Worm (Caenorhabditis elegans): Measurements from ENCODE around the gene aqp-10.

aqp-10 gene

DNA sequence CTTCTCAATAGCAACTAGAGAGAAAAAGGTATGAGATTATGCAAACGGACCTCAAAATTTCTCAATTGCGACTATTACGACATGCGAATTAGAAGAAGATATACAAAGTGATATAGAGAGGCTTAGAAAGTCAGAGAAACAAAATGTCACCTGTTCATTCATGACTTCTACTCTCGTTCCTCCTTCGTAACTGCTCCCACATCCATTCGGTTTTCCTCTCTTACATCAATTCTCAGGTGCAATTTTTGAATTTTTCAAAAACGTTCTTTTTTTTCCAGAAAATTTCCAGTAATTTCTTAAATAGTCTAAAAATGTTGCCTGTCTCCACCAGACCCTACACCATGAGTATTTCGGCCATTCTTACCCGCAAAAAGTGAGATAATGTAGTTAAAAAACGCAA, 5.0 kb downstream of the aqp-10 start:
- no peak for TF ChIP-seq efl-1 (optimal IDR thresholded peaks at IDR 0.05)
- peak in 1 of 2 experiments; percentile 80 for TF ChIP-seq efl-1 (GFP tag; optimal IDR thresholded peaks at IDR 0.05 in 1 of 2)
- TF ChIP-seq snpc-4 (tag; optimal IDR thresholded peaks at IDR 0.05), result no peak

DNA sequence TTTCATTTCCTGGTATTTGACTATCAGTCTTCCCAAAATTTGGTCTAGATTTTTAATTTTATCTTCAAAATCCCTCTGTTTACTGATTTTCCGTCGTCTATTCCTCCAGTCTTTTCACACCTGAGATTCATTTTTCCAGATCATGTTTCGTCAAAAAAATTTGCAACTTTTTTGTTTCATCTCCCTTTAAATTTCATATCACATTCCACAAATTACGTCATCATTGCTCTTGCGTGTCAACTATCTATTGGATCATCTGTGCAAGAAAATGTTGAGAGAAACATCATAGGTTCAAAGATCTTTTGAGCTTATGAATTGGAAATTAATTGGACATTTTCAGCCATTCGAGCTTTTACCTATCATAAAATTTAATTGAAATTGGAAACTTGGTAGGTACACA, 10.3 kb downstream of the aqp-10 start:
- TF ChIP-seq nhr-71 (tag; optimal IDR thresholded peaks at IDR 0.05) (peak; percentile 1), egl-27 (tag; optimal IDR thresholded peaks at IDR 0.05) (no peak), fkh-8 (tag; optimal IDR thresholded peaks at IDR 0.05) (peak; percentile 13), xbp-1 (tag; optimal IDR thresholded peaks at IDR 0.05) (peak; percentile 49), efl-1 (optimal IDR thresholded peaks at IDR 0.05) (no peak), efl-1 (GFP tag; optimal IDR thresholded peaks at IDR 0.05 in 1 of 2) (peak in 1 of 2 experiments; percentile 63)

DNA sequence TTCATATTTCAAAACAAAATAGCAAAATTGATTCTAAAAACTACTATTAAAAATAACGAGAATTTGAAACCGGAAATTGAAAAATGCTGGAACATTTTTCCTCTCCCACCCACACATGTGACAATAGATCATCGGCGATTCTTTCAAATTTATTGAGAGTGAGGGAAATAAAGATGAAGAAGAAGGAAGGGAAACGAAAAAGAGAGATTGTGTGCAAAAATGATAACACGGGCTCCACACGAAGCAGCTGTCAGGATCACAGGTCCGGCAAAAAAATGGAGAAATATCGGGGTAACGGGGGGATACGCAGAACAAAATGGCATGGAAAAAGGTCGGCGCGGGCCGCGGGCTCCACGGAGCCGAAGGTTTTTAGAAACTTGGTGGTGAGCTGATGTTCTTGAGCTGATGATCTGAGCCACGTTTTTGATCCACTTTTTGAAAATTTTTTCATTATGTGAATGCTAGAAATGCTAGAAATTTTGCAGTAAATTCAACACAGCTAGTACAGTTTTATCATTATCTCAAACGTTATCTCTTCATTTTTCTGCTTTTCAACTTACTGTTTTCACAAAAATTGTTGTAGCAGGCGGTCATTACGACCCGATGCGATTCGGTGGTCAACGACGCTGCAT, 11.9 kb downstream of the aqp-10 start, which contains the start of gene shk-1:
shk-1 (plus strand) TSS at position 582 of the 632 bp plus-strand sequence.
- peak; percentile 72 for TF ChIP-seq pag-3 (tag; optimal IDR thresholded peaks at IDR 0.05; ENCODE audit: borderline replicate concordance, insufficient read depth)
- peak; percentile 77 for TF ChIP-seq rnt-1 (tag; optimal IDR thresholded peaks at IDR 0.05)
- peak; percentile 71 for TF ChIP-seq nhr-71 (tag; optimal IDR thresholded peaks at IDR 0.05)
- TF ChIP-seq efl-1 (optimal IDR thresholded peaks at IDR 0.05), result no peak
- peak in 1 of 2 experiments; percentile 14 for TF ChIP-seq efl-1 (GFP tag; optimal IDR thresholded peaks at IDR 0.05 in 1 of 2)
- TF ChIP-seq lin-14 (GFP tag; optimal IDR thresholded peaks at IDR 0.05), result peak; percentile 88
- TF ChIP-seq elt-3 (tag; optimal IDR thresholded peaks at IDR 0.05), result no peak
- TF ChIP-seq lsy-2 (tag; optimal IDR thresholded peaks at IDR 0.05), result peak in 1 of 2 experiments; percentile 47
- peak; percentile 21 for TF ChIP-seq nhr-20 (tag; optimal IDR thresholded peaks at IDR 0.05)
- peak; percentile 16 for TF ChIP-seq swsn-7 (tag; optimal IDR thresholded peaks at IDR 0.05)
- peak; percentile 17; the same call in 1 of the 2 replicates for TF ChIP-seq nhr-19 (GFP tag; conservative IDR thresholded peaks at IDR 0.05)
- TF ChIP-seq snu-23 (GFP tag; optimal IDR thresholded peaks at IDR 0.05), result peak; percentile 27
- TF ChIP-seq nhr-11 (tag; optimal IDR thresholded peaks at IDR 0.05), result peak; percentile 14
- TF ChIP-seq nhr-85 (tag), result no peak
- TF ChIP-seq alr-1 (tag; optimal IDR thresholded peaks at IDR 0.05; ENCODE audit: borderline replicate concordance), result no peak

DNA sequence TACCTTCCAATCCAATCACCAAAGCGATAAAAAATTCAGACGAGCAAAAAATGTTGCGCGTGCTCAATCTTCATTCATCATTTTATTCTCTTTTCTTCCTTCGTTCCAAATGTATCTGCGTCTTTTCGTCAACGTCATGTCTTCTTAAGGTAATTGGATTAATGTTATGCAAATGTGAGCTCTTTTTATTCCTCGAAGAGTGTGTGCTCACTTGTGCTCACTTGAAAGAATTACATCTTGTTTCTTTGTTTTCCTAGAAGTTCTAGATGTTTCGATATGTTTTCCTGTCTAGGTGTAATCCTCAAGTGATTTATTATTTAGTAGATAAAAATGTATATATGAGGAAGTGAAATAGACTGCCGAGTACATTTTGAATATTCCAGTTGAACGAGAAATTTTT, 14.2 kb downstream of the aqp-10 start:
- TF ChIP-seq nhr-76 (tag; optimal IDR thresholded peaks at IDR 0.05) (no peak), pax-3 (tag; optimal IDR thresholded peaks at IDR 0.05) (no peak), nhr-71 (tag; optimal IDR thresholded peaks at IDR 0.05) (peak; percentile 35), nhr-28 (tag; optimal IDR thresholded peaks at IDR 0.05) (no peak), egl-13 (tag; optimal IDR thresholded peaks at IDR 0.05) (peak; percentile 19), hlh-4 (tag; optimal IDR thresholded peaks at IDR 0.05) (no peak), nhr-47 (tag; optimal IDR thresholded peaks at IDR 0.05) (peak; percentile 11), unc-86 (tag; optimal IDR thresholded peaks at IDR 0.05) (peak; percentile 64), dsc-1 (tag; optimal IDR thresholded peaks at IDR 0.05) (peak; percentile 92), ceh-63 (GFP tag; optimal IDR thresholded peaks at IDR 0.05) (no peak), lin-14 (GFP tag; optimal IDR thresholded peaks at IDR 0.05) (peak; percentile 41)

DNA sequence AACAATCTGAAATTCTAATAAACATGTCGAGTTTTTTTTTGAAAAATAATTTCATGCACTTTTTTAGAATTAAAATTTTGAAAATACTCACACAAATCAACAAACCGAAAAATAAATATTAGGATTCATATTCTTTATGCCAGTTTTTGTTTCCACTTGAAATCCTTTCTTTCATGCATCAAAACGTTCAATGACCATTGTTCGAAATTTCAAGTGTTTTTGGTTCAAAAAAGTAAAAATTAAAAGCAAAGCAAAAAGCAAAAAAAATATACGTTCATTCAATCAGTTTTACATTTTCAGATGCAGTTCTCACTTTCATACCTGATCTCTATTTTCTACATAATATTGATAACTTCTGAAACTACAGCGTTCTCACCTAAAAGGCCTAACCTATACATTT, 15.9 kb downstream of the aqp-10 start, which contains the start of gene ZK1321.1:
ZK1321.1 (plus strand) TSS at position 301 of the 400 bp plus-strand sequence.
- TF ChIP-seq efl-1 (optimal IDR thresholded peaks at IDR 0.05) (no peak), efl-1 (GFP tag; optimal IDR thresholded peaks at IDR 0.05 in 1 of 2) (peak in 1 of 2 experiments; percentile 13), snpc-4 (tag; optimal IDR thresholded peaks at IDR 0.05) (no peak)

DNA sequence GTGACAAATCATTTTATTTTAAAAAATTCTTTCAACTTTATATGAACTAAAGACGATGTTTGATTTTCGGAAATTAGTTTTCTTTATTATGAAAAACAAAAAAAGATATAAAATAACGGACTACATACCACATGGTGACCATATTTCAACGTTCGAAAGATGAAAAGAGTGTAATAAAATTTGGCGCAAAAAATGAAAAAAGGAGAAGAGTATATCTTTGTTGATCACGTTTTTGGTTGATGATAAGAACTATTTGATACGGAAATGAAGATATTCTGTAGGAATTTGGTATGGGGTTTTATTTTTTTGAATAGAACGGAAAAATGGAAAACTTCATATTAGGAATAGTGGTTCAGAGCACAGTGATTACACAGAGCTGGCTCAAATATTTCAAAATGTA, 16.6 kb downstream of the aqp-10 start, which contains the start of gene Y53C12B.7:
Y53C12B.7 (minus strand) TSS at position 163 of the 400 bp plus-strand sequence.
- TF ChIP-seq lin-14 (GFP tag; optimal IDR thresholded peaks at IDR 0.05), result peak; percentile 49
- TF ChIP-seq nhr-71 (tag; optimal IDR thresholded peaks at IDR 0.05), result peak; percentile 7
- peak; percentile 43 for TF ChIP-seq blmp-1 (tag; optimal IDR thresholded peaks at IDR 0.05)
- no peak for TF ChIP-seq nhr-28 (tag; optimal IDR thresholded peaks at IDR 0.05)
- TF ChIP-seq elt-3 (tag; optimal IDR thresholded peaks at IDR 0.05), result peak in 2 of 6 experiments; percentile 61 to 81
- no peak for TF ChIP-seq lin-15B (tag; optimal IDR thresholded peaks at IDR 0.05)
- TF ChIP-seq nhr-20 (tag; optimal IDR thresholded peaks at IDR 0.05), result peak; percentile 52
- TF ChIP-seq efl-3 (GFP tag; optimal IDR thresholded peaks at IDR 0.05), result no peak

All from whole organism, L1 larva.